Fruit fly (Drosophila melanogaster): ENCODE measurements around the gene CG32104.

The CG32104 gene

DNA sequence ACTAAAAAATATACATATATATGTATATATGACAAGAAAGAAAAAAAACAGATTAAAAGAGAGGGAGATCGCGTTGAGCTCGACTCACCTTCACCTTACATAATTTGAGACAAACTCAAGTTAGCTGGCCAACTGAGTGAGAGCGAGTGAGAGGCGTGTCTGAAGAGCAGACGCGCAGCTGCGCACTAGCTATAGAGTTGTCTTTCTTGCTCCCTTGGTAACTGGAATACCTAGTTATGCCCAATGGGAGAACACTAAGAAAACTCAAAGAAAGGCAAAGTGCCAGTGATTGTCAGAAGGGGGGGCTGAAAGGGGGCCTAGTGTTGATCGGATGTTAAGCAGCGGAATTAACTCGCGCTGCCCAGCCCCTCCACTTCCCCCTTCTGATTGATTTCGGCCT is 35.3 kb upstream of the CG32104 start (continued):
- TF ChIP-seq CG3726 (GFP tag; IDR thresholded peaks at IDR 0.05) (no peak), CG8924 (tag; optimal IDR thresholded peaks at IDR 0.05) (no peak), BtbVII (GFP tag; optimal IDR thresholded peaks at IDR 0.05) (no peak), jing (GFP tag; optimal IDR thresholded peaks at IDR 0.05) (no peak), CTCF (GFP tag; optimal IDR thresholded peaks at IDR 0.05) (no peak), YL-1 (GFP tag; optimal IDR thresholded peaks at IDR 0.05) (no peak), prd (optimal IDR thresholded peaks at IDR 0.05) (no peak), prd (GFP tag; IDR thresholded peaks at IDR 0.05) (no peak), CG12942 (GFP tag; optimal IDR thresholded peaks at IDR 0.05) (no peak), Ets97D (GFP tag; optimal IDR thresholded peaks at IDR 0.05) (no peak), CG18476 (GFP tag; optimal IDR thresholded peaks at IDR 0.05) (no peak), pum (GFP tag; optimal IDR thresholded peaks at IDR 0.05) (no peak), toy (GFP tag; IDR thresholded peaks at IDR 0.05) (no peak), NFAT (GFP tag; IDR thresholded peaks at IDR 0.05) (no peak), CG13287 (GFP tag; IDR thresholded peaks at IDR 0.05; ENCODE audit: partially characterized antibody) (peak; percentile 50; the same call in 1 of the 2 replicates), CG31224 (GFP tag; IDR thresholded peaks at IDR 0.05) (no peak), CG5953 (GFP tag; IDR thresholded peaks at IDR 0.05) (no peak), Pdp1 (GFP tag; optimal IDR thresholded peaks at IDR 0.05) (peak in 1 of 2 experiments; percentile 88), CG6854 (GFP tag; optimal IDR thresholded peaks at IDR 0.05) (no peak), CG17802 (tag; optimal IDR thresholded peaks at IDR 0.05) (no peak), CG32532 (GFP tag; IDR thresholded peaks at IDR 0.05) (no peak), CG15479 (GFP tag; optimal IDR thresholded peaks at IDR 0.05) (no peak), Hr78 (GFP tag; optimal IDR thresholded peaks at IDR 0.05) (no peak), sd (tag; optimal IDR thresholded peaks at IDR 0.05) (no peak), CG14667 (GFP tag; IDR thresholded peaks at IDR 0.05) (no peak), mld (GFP tag; IDR thresholded peaks at IDR 0.05; ENCODE audit: partially characterized antibody) (0 out of 3 replicates have a peak, but pooled peaks have one; percentile 15), eve (GFP tag; optimal IDR thresholded peaks at IDR 0.05) (no peak), hkb (optimal IDR thresholded peaks at IDR 0.05) (no peak), hkb (GFP tag; IDR thresholded peaks at IDR 0.05) (no peak), CG17385 (GFP tag; optimal IDR thresholded peaks at IDR 0.05) (peak; percentile 64), unpg (GFP tag; optimal IDR thresholded peaks at IDR 0.05) (no peak), pho (GFP tag; optimal IDR thresholded peaks at IDR 0.05) (no peak), z (GFP tag; IDR thresholded peaks at IDR 0.05) (peak; percentile 100), onecut (GFP tag; IDR thresholded peaks at IDR 0.05) (no peak), NK7.1 (GFP tag; optimal IDR thresholded peaks at IDR 0.05) (no peak), sna (GFP tag; IDR thresholded peaks at IDR 0.05; ENCODE audit: partially characterized antibody) (peak; percentile 38; the same call in 1 of the 2 replicates), CG7556 (GFP tag; optimal IDR thresholded peaks at IDR 0.05) (no peak), tap (tag; optimal IDR thresholded peaks at IDR 0.05) (no peak), CG9817 (tag; optimal IDR thresholded peaks at IDR 0.05) (no peak), CG15269 (tag; optimal IDR thresholded peaks at IDR 0.05) (no peak), run (tag; optimal IDR thresholded peaks at IDR 0.05) (no peak), cwo (GFP tag; optimal IDR thresholded peaks at IDR 0.05) (no peak), btn (GFP tag; optimal IDR thresholded peaks at IDR 0.05) (no peak), Asciz (GFP tag; optimal IDR thresholded peaks at IDR 0.05) (no peak), CG14441 (GFP tag; IDR thresholded peaks at IDR 0.05) (no peak), slp2 (GFP tag; optimal IDR thresholded peaks at IDR 0.05) (no peak), cg (GFP tag; optimal IDR thresholded peaks at IDR 0.05) (peak; percentile 63), Atf-2 (GFP tag; optimal IDR thresholded peaks at IDR 0.05) (no peak), Sry-β (GFP tag; optimal IDR thresholded peaks at IDR 0.05) (no peak), CG2678 (tag; optimal IDR thresholded peaks at IDR 0.05) (no peak), CG4282 (GFP tag; optimal IDR thresholded peaks at IDR 0.05) (no peak), pfk (GFP tag; optimal IDR thresholded peaks at IDR 0.05) (no peak)
